Fruit fly (Drosophila melanogaster) whole organism, wandering third instar larva: ENCODE measurements around the gene CG15034.

Source experiments
- Hnf4 ChIP-seq: fragments of 200-800 bp; sonication (Bioruptor generic); optimal IDR thresholded peaks from 2 replicates; lab custom pipeline; 2016; ENCODE audit warnings: missing biosample characterization, mild to moderate bottlenecking, missing genetic modification characterization
- OdsH ChIP-seq: fragments of 200-800 bp; sonication (Bioruptor generic); optimal IDR thresholded peaks from 2 replicates; lab custom pipeline; 2016; ENCODE audit warnings: missing biosample characterization, mild to moderate bottlenecking, missing genetic modification characterization
- brk ChIP-seq: fragments of 200-800 bp; sonication (Bioruptor generic); optimal IDR thresholded peaks from 2 replicates; lab custom pipeline; 2016; ENCODE audit warnings: missing biosample characterization, mild to moderate bottlenecking, missing genetic modification characterization
- tai ChIP-seq: sonication (Bioruptor generic); optimal IDR thresholded peaks from 2 replicates; lab custom pipeline; 2016; ENCODE audit warnings: missing biosample characterization, missing genetic modification characterization

DNA sequence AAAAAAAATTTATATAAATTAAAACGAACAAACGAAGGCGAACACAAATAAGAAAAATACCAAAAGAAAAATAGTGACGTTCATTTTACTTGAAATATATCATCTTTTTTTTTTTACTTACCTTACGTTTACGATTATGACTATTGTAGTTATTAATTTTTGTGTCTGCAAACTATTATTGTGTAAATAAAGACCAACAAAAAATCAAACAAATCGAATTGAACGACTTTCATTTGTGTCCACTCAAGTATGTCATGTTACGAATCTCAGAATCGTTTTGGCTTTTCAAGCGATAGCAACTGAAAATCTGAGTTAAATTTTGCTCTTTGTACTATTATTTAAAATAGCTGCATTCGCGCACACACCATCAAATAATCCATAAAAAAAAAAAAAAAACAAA, 18.6 kb downstream of the CG15034 start, which contains the start of gene Acsf3:
- no peak for TF ChIP-seq tai (GFP tag; lab: Kevin White, UChicago)
- TF ChIP-seq Hnf4 (GFP tag; lab: Kevin White, UChicago), result no peak
- no peak for TF ChIP-seq OdsH (GFP tag; lab: Kevin White, UChicago)
- TF ChIP-seq brk (GFP tag; lab: Kevin White, UChicago), result no peak
